Fruit fly (Drosophila melanogaster) whole organism, adult: ENCODE results near the gene CG14327.

ENCODE experiments used
- CG12768 ChIP-seq: fragments of 200-800 bp; sonication (Bioruptor generic); optimal IDR thresholded peaks from 2 replicates; lab custom pipeline; 2017; ENCODE audit warnings: missing biosample characterization, missing genetic modification characterization, mild to moderate bottlenecking, moderate library complexity, missing genetic modification reagents
- CG33017 ChIP-seq: fragments of 200-800 bp; sonication (Bioruptor generic); optimal IDR thresholded peaks from 2 replicates; lab custom pipeline; 2018; ENCODE audit warnings: missing biosample characterization, mild to moderate bottlenecking, missing genetic modification characterization, moderate library complexity
- CG5204 ChIP-seq: fragments of 200-800 bp; sonication (Bioruptor generic); optimal IDR thresholded peaks from 2 replicates; lab custom pipeline; 2016; ENCODE audit warnings: missing biosample characterization, missing genetic modification characterization
- CG7045 ChIP-seq: fragments of 200-800 bp; sonication (Bioruptor generic); optimal IDR thresholded peaks from 2 replicates; lab custom pipeline; 2017; ENCODE audit warnings: missing biosample characterization, mild to moderate bottlenecking, missing genetic modification characterization
- Crg-1 ChIP-seq: fragments of 200-800 bp; sonication (Bioruptor generic); optimal IDR thresholded peaks from 2 replicates; lab custom pipeline; 2016; ENCODE audit warnings: missing biosample characterization, missing genetic modification characterization
- bab1 ChIP-seq: fragments of 200-800 bp; sonication (Bioruptor generic); optimal IDR thresholded peaks from 3 replicates; lab custom pipeline; 2019; ENCODE audit warnings: missing biosample characterization, mild to moderate bottlenecking, missing genetic modification characterization, moderate library complexity
- cic ChIP-seq: fragments of 200-800 bp; sonication (Bioruptor generic); optimal IDR thresholded peaks from 2 replicates; lab custom pipeline; 2017; ENCODE audit warnings: missing biosample characterization, mild to moderate bottlenecking, missing genetic modification characterization, moderate library complexity
- cnc ChIP-seq, 2 experiments: fragments of >200 bp; optimal IDR thresholded peaks; 2 replicates each; lab custom pipeline; 2017
- kay ChIP-seq: fragments of 200-800 bp; sonication (Bioruptor generic); peaks from one replicate; lab custom pipeline; 2016; ENCODE audit warnings: missing biosample characterization, missing genetic modification characterization, borderline replicate concordance
- ovo ChIP-seq: fragments of 200-800 bp; sonication (Bioruptor generic); optimal IDR thresholded peaks from 2 replicates; lab custom pipeline; 2016; ENCODE audit warnings: missing biosample characterization, missing genetic modification characterization
- tj ChIP-seq: fragments of 200-800 bp; sonication (Bioruptor generic); optimal IDR thresholded peaks from 3 replicates; lab custom pipeline; 2017; ENCODE audit warnings: missing biosample characterization, mild to moderate bottlenecking, missing genetic modification characterization, moderate library complexity
- toe ChIP-seq: fragments of 200-800 bp; sonication (Bioruptor generic); optimal IDR thresholded peaks from 2 replicates; lab custom pipeline; 2016; ENCODE audit warnings: missing biosample characterization, missing genetic modification characterization

DNA sequence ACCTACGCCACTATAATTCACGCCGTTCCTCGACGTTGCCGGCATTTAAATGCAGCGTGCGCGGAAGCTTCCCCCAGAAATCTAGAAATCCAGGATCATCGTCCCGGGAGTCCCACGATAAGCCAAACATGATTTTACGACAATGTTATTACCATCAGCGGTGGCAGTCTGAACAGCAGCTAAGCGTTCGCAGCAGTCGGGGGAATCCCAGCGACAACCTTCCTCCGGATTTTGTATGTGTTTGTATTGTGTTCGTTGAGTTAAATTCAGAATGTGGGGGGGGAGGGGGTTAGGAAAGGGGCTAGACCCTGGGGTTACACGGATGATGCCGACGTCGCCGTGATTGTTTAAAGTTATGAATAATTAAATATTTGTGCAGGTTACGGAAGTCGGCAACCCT is 30.5 kb downstream of the CG14327 start:
- TF ChIP-seq Crg-1 (GFP tag; lab: Kevin White, UChicago) (no peak), kay (GFP tag; lab: Kevin White, UChicago) (no peak), cic (GFP tag; lab: Kevin White, UChicago) (no peak), cnc (optimal IDR thresholded peaks at IDR 0.05; lab: Kevin White, UChicago) (no peak), bab1 (GFP tag; lab: Kevin White, UChicago) (no peak), CG33017 (tag; lab: Kevin White, UChicago) (no peak), toe (GFP tag; lab: Kevin White, UChicago) (no peak), CG5204 (GFP tag; lab: Kevin White, UChicago) (no peak), tj (no peak), CG12768 (GFP tag; lab: Kevin White, UChicago) (no peak), CG7045 (GFP tag; lab: Kevin White, UChicago) (no peak), ovo (GFP tag; lab: Kevin White, UChicago) (no peak)
